Fruit fly (Drosophila melanogaster) whole organism: ENCODE data around the gene Takl1.
A peak's percentile ranks its signal among the peaks of the same experiment; 100 is the strongest.

Experiments
- CG8478 ChIP-seq: fragments of >200 bp; optimal IDR thresholded peaks from 2 replicates; lab custom pipeline; 2018; ENCODE audit warnings: inconsistent platforms
- EcR ChIP-seq, 2 experiments: fragments of >200 bp; optimal IDR thresholded peaks; 2 replicates each; lab custom pipeline; 2017; ENCODE audit warnings: missing biosample characterization in 2 of 2, missing genetic modification characterization in 2 of 2, missing genetic modification reagents in 2 of 2
- pan ChIP-seq: fragments of >200 bp; optimal IDR thresholded peaks from 2 replicates; lab custom pipeline; 2017
- psq ChIP-seq: fragments of >200 bp; optimal IDR thresholded peaks from 2 replicates; lab custom pipeline; 2017
- usp ChIP-seq: fragments of >200 bp; optimal IDR thresholded peaks from 2 replicates; lab custom pipeline; 2017; ENCODE audit warnings: missing biosample characterization, missing genetic modification characterization, mixed read lengths

DNA sequence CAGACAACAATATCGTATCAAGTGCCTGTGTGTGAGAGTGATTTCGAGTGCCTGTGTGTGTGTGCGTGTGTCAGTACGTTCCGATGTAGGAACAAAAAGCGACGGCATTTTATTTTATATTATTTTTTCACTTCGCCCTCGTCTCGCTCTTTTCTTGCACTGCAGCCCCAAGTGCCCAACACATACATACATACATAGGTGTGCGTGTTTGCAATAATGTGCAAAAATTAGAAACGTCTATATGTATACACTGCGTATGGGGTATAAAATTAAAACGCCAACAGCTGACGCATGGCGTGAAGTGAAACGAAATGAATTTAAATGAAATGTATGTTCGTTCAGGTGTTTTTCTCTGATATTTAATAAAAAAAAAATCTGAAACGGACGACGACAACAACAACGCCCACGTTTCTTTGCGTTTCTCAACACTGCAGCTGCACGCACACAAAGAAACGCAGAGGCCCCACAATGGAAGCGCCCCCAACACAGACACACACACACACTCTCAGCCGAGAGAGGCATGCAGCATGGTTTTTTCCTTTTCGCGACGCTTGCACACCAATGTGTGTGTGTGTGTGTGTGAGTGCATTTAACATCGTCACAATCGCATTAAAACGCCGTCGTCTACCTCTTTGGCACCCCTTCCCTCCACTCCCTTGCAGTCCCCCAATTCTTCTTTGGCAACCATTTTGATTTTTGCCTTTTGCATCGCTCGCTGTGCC lies 11.5 kb upstream of the Takl1 start:
- peak; percentile 70 for TF ChIP-seq CG8478
- no peak for TF ChIP-seq usp (GFP tag; lab: Kevin White, UChicago)
- no peak for TF ChIP-seq EcR (GFP tag; optimal IDR thresholded peaks at IDR 0.05; lab: Kevin White, UChicago)
- no peak for TF ChIP-seq pan
- no peak for TF ChIP-seq psq (lab: Kevin White, UChicago)
